Worm (Caenorhabditis elegans): ENCODE results near the gene F09G8.5.

F09G8.5 gene

DNA sequence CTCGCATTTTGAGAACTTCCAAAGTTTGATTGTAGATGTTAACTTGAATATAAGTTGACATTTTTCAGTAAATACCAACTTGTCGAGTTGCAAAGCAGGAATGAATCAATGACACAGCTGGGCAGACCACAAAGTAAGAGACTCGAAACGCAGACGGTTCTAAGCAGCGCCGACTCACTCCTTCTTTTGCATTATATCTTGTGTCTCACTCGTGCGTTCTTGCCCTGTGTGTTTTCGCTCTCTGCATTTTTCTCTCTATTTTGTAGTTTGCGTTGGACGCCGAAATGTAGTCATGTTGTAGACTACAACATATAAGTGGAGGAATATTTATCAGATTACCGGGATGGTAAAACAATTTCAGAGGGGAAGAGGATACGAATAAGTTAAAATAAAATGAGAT lies 12.0 kb upstream of the F09G8.5 start, which contains the start of gene C02F5.12 (continued):
- no peak for TF ChIP-seq elt-2 (tag; optimal IDR thresholded peaks at IDR 0.05)
- TF ChIP-seq tbx-2 (tag; optimal IDR thresholded peaks at IDR 0.05) = no peak
- no peak for TF ChIP-seq C34B4.2 (tag; optimal IDR thresholded peaks at IDR 0.05)
- peak; percentile 60 for TF ChIP-seq nhr-20 (tag; optimal IDR thresholded peaks at IDR 0.05)
- no peak for TF ChIP-seq nhr-77 (tag; optimal IDR thresholded peaks at IDR 0.05)
- TF ChIP-seq mab-9 (GFP tag; IDR thresholded peaks at IDR 0.05) = no peak
- TF ChIP-seq dsc-1 (tag; optimal IDR thresholded peaks at IDR 0.05) = no peak
- TF ChIP-seq tlp-1 (tag; optimal IDR thresholded peaks at IDR 0.05) = no peak
- TF ChIP-seq aha-1 (tag; optimal IDR thresholded peaks at IDR 0.05) = no peak
- peak; percentile 64 for TF ChIP-seq blmp-1 (tag; optimal IDR thresholded peaks at IDR 0.05)
- TF ChIP-seq nhr-47 (tag; optimal IDR thresholded peaks at IDR 0.05) = no peak
- no peak for TF ChIP-seq sox-4 (tag; optimal IDR thresholded peaks at IDR 0.05)
- peak; percentile 39 for TF ChIP-seq snu-23 (GFP tag; optimal IDR thresholded peaks at IDR 0.05)
- TF ChIP-seq hlh-17 (GFP tag; optimal IDR thresholded peaks at IDR 0.05; ENCODE audit: borderline replicate concordance) = no peak
- TF ChIP-seq rnt-1 (tag; optimal IDR thresholded peaks at IDR 0.05) = peak; percentile 11
- no peak for TF ChIP-seq vab-15 (tag; optimal IDR thresholded peaks at IDR 0.05)
- TF ChIP-seq lin-14 (GFP tag; optimal IDR thresholded peaks at IDR 0.05) = peak; percentile 32
- TF ChIP-seq elt-3 (tag; optimal IDR thresholded peaks at IDR 0.05) = no peak
- TF ChIP-seq ceh-90 (tag; optimal IDR thresholded peaks at IDR 0.05) = no peak
- TF ChIP-seq dpl-1 (GFP tag; optimal IDR thresholded peaks at IDR 0.05) = no peak
- no peak for TF ChIP-seq egl-27 (tag; optimal IDR thresholded peaks at IDR 0.05)
- no peak for TF ChIP-seq alr-1 (tag; optimal IDR thresholded peaks at IDR 0.05; ENCODE audit: borderline replicate concordance)
- peak; percentile 15 for TF ChIP-seq nhr-90 (tag; optimal IDR thresholded peaks at IDR 0.05; ENCODE audit: poor library complexity)
- no peak for TF ChIP-seq nhr-19 (GFP tag; conservative IDR thresholded peaks at IDR 0.05)
- no peak for TF ChIP-seq egl-13 (tag; optimal IDR thresholded peaks at IDR 0.05)
- no peak for TF ChIP-seq aly-2 (tag; optimal IDR thresholded peaks at IDR 0.05)

DNA sequence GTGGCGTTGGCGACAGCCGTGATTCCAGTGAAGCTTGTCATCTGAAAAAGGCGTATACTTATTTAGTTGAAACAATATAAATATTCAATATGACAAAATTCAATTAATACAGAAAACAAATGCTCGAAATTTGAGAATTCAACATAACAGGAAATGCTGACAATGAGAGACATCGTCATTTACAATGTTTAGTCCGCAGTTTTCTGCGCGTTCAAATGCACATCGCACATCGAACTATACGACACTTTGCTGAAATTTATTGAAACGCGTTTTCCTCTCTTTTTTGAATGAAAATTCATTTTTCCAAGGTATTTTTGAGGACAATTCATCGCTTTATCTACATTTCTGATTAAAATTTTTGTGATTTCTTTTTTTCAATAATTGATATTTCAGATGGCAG lies 10.7 kb upstream of the F09G8.5 start, which contains the start of the genes pbs-6 and cids-1:
Gene pbs-6 (minus strand): TSS at position 41 of the 400 bp plus-strand sequence.
Gene cids-1 (plus strand): TSS at position 394 of the 400 bp plus-strand sequence.
- TF ChIP-seq mdl-1 (tag; optimal IDR thresholded peaks at IDR 0.05) (no peak), nhr-28 (tag; optimal IDR thresholded peaks at IDR 0.05) (no peak), egl-27 (tag; optimal IDR thresholded peaks at IDR 0.05) (no peak), nhr-12 (tag; optimal IDR thresholded peaks at IDR 0.05) (no peak), pax-3 (tag; optimal IDR thresholded peaks at IDR 0.05) (no peak), dsc-1 (tag; optimal IDR thresholded peaks at IDR 0.05) (no peak), irx-1 (tag; optimal IDR thresholded peaks at IDR 0.05) (no peak), ama-1 (optimal IDR thresholded peaks at IDR 0.05) (no peak), hlh-4 (tag; optimal IDR thresholded peaks at IDR 0.05) (no peak), fos-1 (tag; optimal IDR thresholded peaks at IDR 0.05) (no peak), aha-1 (tag; optimal IDR thresholded peaks at IDR 0.05) (no peak), efl-1 (optimal IDR thresholded peaks at IDR 0.05) (peak; percentile 42 to 56), efl-1 (GFP tag; optimal IDR thresholded peaks at IDR 0.05 in 1 of 2) (peak; percentile 44 to 72), ceh-90 (tag; optimal IDR thresholded peaks at IDR 0.05) (no peak), tlp-1 (tag; optimal IDR thresholded peaks at IDR 0.05) (no peak), ceh-88 (GFP tag; IDR thresholded peaks at IDR 0.05) (no peak), ces-1 (GFP tag; optimal IDR thresholded peaks at IDR 0.05) (no peak), hlh-17 (GFP tag; optimal IDR thresholded peaks at IDR 0.05; ENCODE audit: borderline replicate concordance) (no peak), fkh-4 (tag; optimal IDR thresholded peaks at IDR 0.05; ENCODE audit: borderline replicate concordance) (no peak), nhr-90 (tag; optimal IDR thresholded peaks at IDR 0.05; ENCODE audit: poor library complexity) (no peak), nhr-11 (tag; optimal IDR thresholded peaks at IDR 0.05) (no peak), nhr-84 (tag; optimal IDR thresholded peaks at IDR 0.05) (no peak), F16B12.6 (tag; optimal IDR thresholded peaks at IDR 0.05) (peak; percentile 85), egl-13 (tag; optimal IDR thresholded peaks at IDR 0.05) (no peak), ztf-11 (tag; optimal IDR thresholded peaks at IDR 0.05) (no peak), mab-9 (GFP tag; IDR thresholded peaks at IDR 0.05) (no peak), grh-1 (GFP tag; IDR thresholded peaks at IDR 0.05) (no peak), xbp-1 (tag; optimal IDR thresholded peaks at IDR 0.05) (no peak), nhr-47 (tag; optimal IDR thresholded peaks at IDR 0.05) (peak; percentile 0), hpl-2 (GFP tag; optimal IDR thresholded peaks at IDR 0.05) (no peak), lin-39 (tag; optimal IDR thresholded peaks at IDR 0.05) (no peak), snu-23 (GFP tag; optimal IDR thresholded peaks at IDR 0.05) (peak; percentile 23), isw-1 (GFP tag; IDR thresholded peaks at IDR 0.05) (no peak), lsy-2 (tag; optimal IDR thresholded peaks at IDR 0.05) (peak; percentile 22 to 64), Y116A8C.19 (tag; optimal IDR thresholded peaks at IDR 0.05; ENCODE audit: borderline replicate concordance) (no peak), ets-5 (GFP tag; IDR thresholded peaks at IDR 0.05) (no peak), mef-2 (tag; optimal IDR thresholded peaks at IDR 0.05) (no peak)

Data from whole organism, L1 larva.